Worm (Caenorhabditis elegans) whole organism, young adult: ENCODE data around the gene Y39A1A.17.

Experiments
- bed-2 ChIP-seq: fragments of 200-800 bp; sonication (Bioruptor generic); IDR thresholded peaks from 2 replicates; pipeline ENCODE4 v1.3.6; 2022; ENCODE audit warnings: missing genetic modification reagents, missing genetic modification characterization, missing compliant biosample characterization
- lin-40 ChIP-seq: sonication (generic microtip); optimal IDR thresholded peaks from 2 replicates; lab custom pipeline; 2016; ENCODE audit warnings: missing genetic modification characterization, mild to moderate bottlenecking, missing compliant biosample characterization, missing genotype, missing genetic modification reagents
- mxl-1 ChIP-seq: sonication (generic microtip); optimal IDR thresholded peaks from 2 replicates; lab custom pipeline; 2016; ENCODE audit warnings: missing genetic modification characterization, missing compliant biosample characterization
- unc-62 ChIP-seq: fragments of 150-350 bp; optimal IDR thresholded peaks from 2 replicates; lab custom pipeline; 2014; ENCODE audit warnings: missing biosample characterization, missing genetic modification reagents, missing genetic modification characterization
- ztf-26 ChIP-seq: sonication (generic microtip); optimal IDR thresholded peaks from 2 replicates; lab custom pipeline; 2017; ENCODE audit warnings: missing genetic modification characterization, missing compliant biosample characterization

ce11 chrIII:10740518-10740917 is 49.6 kb upstream of the Y39A1A.17 start, which contains the start of gene K01G5.8:
- TF ChIP-seq ztf-26 (tag; lab: Kevin White, UChicago): no peak
- no peak for TF ChIP-seq lin-40 (tag; lab: Kevin White, UChicago)
- no peak for TF ChIP-seq mxl-1 (tag; lab: Kevin White, UChicago)
- TF ChIP-seq bed-2 (GFP tag; lab: Robert Waterston, UW): no peak
- TF ChIP-seq unc-62 (GFP tag; lab: Kevin White, UChicago): no peak
